Fruit fly (Drosophila melanogaster) whole organism: ENCODE results near the gene ZIPIC.

ENCODE experiments used
- EcR ChIP-seq, 2 experiments: fragments of >200 bp; optimal IDR thresholded peaks; 2 replicates each; lab custom pipeline; 2017; ENCODE audit warnings: missing biosample characterization in 2 of 2, missing genetic modification characterization in 2 of 2, missing genetic modification reagents in 2 of 2
- usp ChIP-seq: fragments of >200 bp; optimal IDR thresholded peaks from 2 replicates; lab custom pipeline; 2017; ENCODE audit warnings: missing biosample characterization, missing genetic modification characterization, mixed read lengths

DNA sequence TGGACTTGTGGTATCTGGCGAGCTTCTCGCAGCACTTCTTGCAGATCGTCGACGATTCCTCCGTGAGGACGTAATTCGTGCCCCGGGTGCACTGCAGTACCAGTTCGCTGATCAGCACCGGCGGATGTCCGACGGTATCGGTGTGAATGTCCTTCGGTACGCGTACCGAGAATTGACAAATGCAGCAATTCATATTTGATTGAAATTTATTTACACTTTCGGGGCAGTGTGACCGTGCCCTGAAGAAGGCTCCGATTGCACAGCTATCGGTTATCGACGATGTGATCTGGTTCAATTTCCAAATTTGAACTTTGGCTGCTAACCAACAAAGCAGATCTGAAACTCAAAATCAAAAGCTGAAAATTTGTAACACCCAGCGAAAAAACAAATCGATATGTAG lies at the start of gene ZIPIC:
- TF ChIP-seq EcR (GFP tag; optimal IDR thresholded peaks at IDR 0.05; lab: Kevin White, UChicago) (no peak), usp (GFP tag; lab: Kevin White, UChicago) (no peak)
